Fruit fly (Drosophila melanogaster) S2 (cell line): ENCODE results near the gene CG3588.

ENCODE experiments used
- CG8478 ChIP-seq: fragments of >200 bp; optimal IDR thresholded peaks from 2 replicates; lab custom pipeline; 2018
- CTCF ChIP-seq, 2 experiments: fragments of >200 bp; optimal IDR thresholded peaks; 2 replicates each; lab custom pipeline; 2018

DNA sequence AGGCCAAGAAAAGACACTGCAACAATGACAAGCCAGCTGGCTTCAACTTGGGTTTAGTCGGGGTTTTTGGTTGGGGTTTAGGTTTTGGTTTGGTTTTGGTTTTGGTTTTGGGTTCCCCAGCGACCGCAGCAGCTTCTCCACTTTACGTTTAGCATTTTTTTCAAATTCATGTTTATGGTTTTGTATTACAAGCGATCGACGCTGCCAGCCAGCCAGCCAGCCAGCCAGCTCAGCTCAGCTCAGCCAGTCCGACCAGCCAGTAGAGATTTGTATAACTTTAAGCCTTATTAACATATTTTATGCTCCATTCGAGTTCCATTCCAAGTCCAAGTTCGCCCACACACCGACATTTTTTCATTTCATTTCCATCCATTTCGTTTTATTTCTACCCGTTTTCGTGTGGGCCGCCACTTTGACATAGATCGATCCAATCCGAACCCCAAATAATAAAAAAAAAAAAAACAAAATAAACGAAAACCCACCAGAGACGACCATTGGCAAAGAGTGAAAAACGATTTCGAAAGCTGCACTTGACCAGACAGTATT lies 44.3 kb downstream of the CG3588 start:
- TF ChIP-seq CTCF (optimal IDR thresholded peaks at IDR 0.05; lab: Kevin White, UChicago) (no peak), CG8478 (lab: Kevin White, UChicago) (no peak)
